Worm (Caenorhabditis elegans) whole organism, late embryonic: ENCODE results near the gene dpy-10.

Source experiments
- ceh-24 ChIP-seq: sonication (generic microtip); optimal IDR thresholded peaks from 2 replicates; lab custom pipeline; 2016; ENCODE audit warnings: mild to moderate bottlenecking, missing genetic modification characterization, missing compliant biosample characterization
- ceh-48 ChIP-seq: sonication (generic microtip); optimal IDR thresholded peaks from 2 replicates; lab custom pipeline; 2016; ENCODE audit warnings: missing genetic modification characterization, inconsistent platforms, missing compliant biosample characterization
- elt-2 ChIP-seq: sonication (generic microtip); optimal IDR thresholded peaks from 2 replicates; lab custom pipeline; 2016; ENCODE audit warnings: missing genetic modification reagents, missing genetic modification characterization, missing compliant biosample characterization
- lin-11 ChIP-seq: fragments of 200-800 bp; sonication (Bioruptor generic); optimal IDR thresholded peaks from 2 replicates; lab custom pipeline; 2018; ENCODE audit warnings: mild to moderate bottlenecking, missing genetic modification characterization, missing compliant biosample characterization
- mec-3 ChIP-seq: sonication (generic microtip); optimal IDR thresholded peaks from 2 replicates; lab custom pipeline; 2016; ENCODE audit warnings: borderline replicate concordance, missing genetic modification characterization, missing compliant biosample characterization
- ref-2 ChIP-seq: sonication (generic microtip); optimal IDR thresholded peaks from 2 replicates; lab custom pipeline; 2016; ENCODE audit warnings: missing genetic modification characterization, missing compliant biosample characterization
- tbx-2 ChIP-seq: sonication (generic microtip); optimal IDR thresholded peaks from 2 replicates; lab custom pipeline; 2016; ENCODE audit warnings: missing genetic modification characterization, missing compliant biosample characterization

- no peak for TF ChIP-seq ceh-24
- TF ChIP-seq ceh-48 (tag; lab: Kevin White, UChicago): no peak
- TF ChIP-seq lin-11 (tag; lab: Kevin White, UChicago): no peak
- no peak for TF ChIP-seq tbx-2 (tag; lab: Kevin White, UChicago)
- no peak for TF ChIP-seq mec-3 (tag; lab: Kevin White, UChicago)
- TF ChIP-seq ref-2 (tag; lab: Kevin White, UChicago): no peak
- no peak for TF ChIP-seq elt-2 (tag; lab: Kevin White, UChicago)
Observed at ce11 chrII:6754671-6755224, 42.7 kb upstream of the dpy-10 start, which contains the start of the genes srx-95 and fis-1.
